Worm (Caenorhabditis elegans): Measurements from ENCODE around the gene ser-1.

The ser-1 gene

ce11 chrX:16625078-16625808, 45.7 kb downstream of the ser-1 start:
- no peak for TF ChIP-seq unc-62 (GFP tag; optimal IDR thresholded peaks at IDR 0.05)

- no peak for TF ChIP-seq unc-62 (GFP tag; optimal IDR thresholded peaks at IDR 0.05)
These were observed 47.3 kb downstream of the ser-1 start for ce11 chrX:16626817-16627216.

DNA sequence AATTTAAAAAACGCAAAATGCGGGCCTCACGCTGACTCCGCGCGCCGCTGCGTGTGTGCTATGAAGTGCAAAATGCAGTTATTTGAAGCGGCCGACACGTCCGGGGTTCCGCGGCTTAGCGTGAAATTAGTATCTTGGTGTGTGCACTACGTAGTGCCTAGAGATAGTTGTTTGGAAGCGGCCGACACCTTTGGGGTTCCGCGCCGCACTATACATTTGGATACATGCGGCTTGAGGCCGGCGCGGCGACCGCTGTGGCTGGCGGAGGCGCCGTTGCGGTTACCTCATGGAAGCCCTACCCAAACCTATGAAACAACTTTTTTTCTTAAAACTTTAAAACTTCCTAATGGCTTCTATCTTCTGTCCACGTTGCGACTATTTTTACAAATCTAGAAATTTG, 49.6 kb downstream of the ser-1 start:
- no peak for TF ChIP-seq unc-62 (GFP tag; optimal IDR thresholded peaks at IDR 0.05)

DNA sequence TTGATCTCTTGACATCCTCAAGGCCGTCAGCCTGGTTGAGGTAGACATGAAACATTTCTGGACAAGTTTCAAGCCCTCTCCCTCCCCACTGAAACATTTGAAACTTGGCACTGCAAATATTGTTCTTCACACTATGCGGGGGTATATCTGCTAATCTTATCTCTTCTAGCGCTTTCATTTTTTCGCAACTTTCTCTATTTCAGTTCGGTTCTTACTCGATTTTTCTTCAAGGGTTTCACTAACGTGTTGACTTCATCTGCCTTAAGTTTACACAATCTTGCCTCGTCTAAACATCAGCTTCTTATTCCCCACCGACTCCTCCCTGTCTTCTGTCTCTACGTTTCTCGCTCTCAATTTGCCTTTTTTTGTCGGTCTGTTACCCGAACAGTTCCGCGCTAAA, 50.2 kb downstream of the ser-1 start:
- TF ChIP-seq unc-62 (GFP tag; optimal IDR thresholded peaks at IDR 0.05), result no peak

- no peak for TF ChIP-seq unc-62 (GFP tag; optimal IDR thresholded peaks at IDR 0.05)
These were observed 52.3 kb downstream of the ser-1 start for ce11 chrX:16631847-16632246.

DNA sequence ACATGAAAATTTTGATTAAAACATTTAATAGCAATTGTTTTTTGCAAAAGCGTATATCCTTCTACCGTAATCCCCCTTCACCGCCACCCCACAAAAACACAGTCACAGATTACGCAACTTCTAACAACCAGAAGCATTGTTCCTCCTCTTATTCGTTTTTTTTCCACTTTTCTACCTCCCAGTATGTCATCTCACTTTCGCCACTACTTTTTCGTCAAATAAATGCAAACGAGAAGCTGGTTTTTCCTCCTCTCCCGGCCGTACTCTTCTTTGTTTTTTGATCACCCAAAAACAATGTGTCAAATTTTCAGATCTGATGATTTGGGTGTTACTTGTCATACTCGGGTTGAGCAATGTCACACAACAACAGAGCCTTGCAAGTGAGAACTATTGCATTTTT, 53.5 kb downstream of the ser-1 start, which contains the start of gene C06G1.1:
Gene C06G1.1, plus strand, starts transcription at position 301 of the 400 bp plus-strand sequence.
- no peak for TF ChIP-seq unc-62 (GFP tag; optimal IDR thresholded peaks at IDR 0.05)

DNA sequence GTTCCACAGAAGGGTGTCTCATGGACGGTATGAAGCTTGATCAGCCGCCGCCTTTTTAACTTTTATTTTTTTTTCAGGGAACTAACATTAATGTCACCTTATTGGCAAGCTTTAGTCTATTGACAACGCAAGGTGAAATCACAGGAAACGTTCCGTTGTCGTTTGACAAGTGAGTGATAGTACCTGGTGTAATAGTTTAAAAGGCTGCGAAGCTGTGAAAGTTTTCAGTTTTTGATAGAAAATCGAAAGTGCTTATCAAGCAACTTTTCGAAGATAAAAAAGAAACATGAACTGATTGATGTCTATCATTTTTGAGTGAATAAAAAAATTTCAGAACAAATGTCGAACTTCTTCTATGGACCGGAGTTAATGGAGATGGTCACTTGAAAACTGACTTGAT, 54.6 kb downstream of the ser-1 start:
- TF ChIP-seq unc-62 (GFP tag; optimal IDR thresholded peaks at IDR 0.05), result no peak

- no peak for TF ChIP-seq unc-62 (GFP tag; optimal IDR thresholded peaks at IDR 0.05)
These were observed 55.2 kb downstream of the ser-1 start for ce11 chrX:16634708-16635107.
